Worm (Caenorhabditis elegans) whole organism, L2 larva: ENCODE measurements around the gene gpcp-1.

Source experiments
- Y55F3AM.14 ChIP-seq: fragments of 200-800 bp; sonication (Bioruptor generic); optimal IDR thresholded peaks from 2 replicates; lab custom pipeline; 2018; ENCODE audit warnings: mild to moderate bottlenecking, missing genetic modification characterization, missing compliant biosample characterization
- fos-1 ChIP-seq: fragments of 150-350 bp; optimal IDR thresholded peaks from 2 replicates; lab custom pipeline; 2014; ENCODE audit warnings: missing biosample characterization, missing genetic modification characterization
- lin-39 ChIP-seq: fragments of 150-350 bp; optimal IDR thresholded peaks from 2 replicates; lab custom pipeline; 2014; ENCODE audit warnings: missing biosample characterization, missing genetic modification reagents, missing genetic modification characterization
- peb-1 ChIP-seq: fragments of 150-350 bp; optimal IDR thresholded peaks from 2 replicates; lab custom pipeline; 2014; ENCODE audit warnings: missing biosample characterization, missing genetic modification characterization

- TF ChIP-seq Y55F3AM.14 (GFP tag; lab: Kevin White, UChicago) = no peak
- TF ChIP-seq lin-39 (tag; lab: Kevin White, UChicago) = no peak
- no peak for TF ChIP-seq peb-1
- TF ChIP-seq fos-1 = no peak
These were observed 9.2 kb upstream of the gpcp-1 start for ce11 chrX:3119606-3120005.
